Worm (Caenorhabditis elegans) whole organism, young adult: ENCODE data around the gene flcn-1.

Source experiments
- B0035.1 ChIP-seq: sonication (generic microtip); optimal IDR thresholded peaks from 2 replicates; lab custom pipeline; 2016; ENCODE audit warnings: missing genetic modification characterization, mild to moderate bottlenecking, missing compliant biosample characterization, missing genotype, missing genetic modification reagents
- F39B2.1 ChIP-seq: fragments of 200-800 bp; sonication (Bioruptor generic); IDR thresholded peaks from 2 replicates; pipeline ENCODE4 v1.3.6; 2022; ENCODE audit warnings: missing genetic modification reagents, missing genetic modification characterization, missing compliant biosample characterization
- F49E8.2 ChIP-seq: sonication (generic microtip); optimal IDR thresholded peaks from 3 replicates; lab custom pipeline; 2017; ENCODE audit warnings: missing genetic modification characterization, mild to moderate bottlenecking, missing compliant biosample characterization, antibody characterized with exemption, moderate library complexity; ENCODE audit not compliant: insufficient read depth
- Y67H2A.10 ChIP-seq: fragments of 200-800 bp; sonication (Bioruptor generic); conservative IDR thresholded peaks from 2 replicates; pipeline ENCODE4 v1.3.6; 2022; ENCODE audit warnings: missing genetic modification reagents, missing genetic modification characterization, missing compliant biosample characterization
- ama-1 ChIP-seq, 3 experiments: fragments of 150-350 bp in 1 of 3; sonication (generic microtip) in 2 of 3; optimal IDR thresholded peaks; 2 replicates each; lab custom pipeline; 2014 to 2018; ENCODE audit warnings: missing biosample characterization in 2 of 3, missing genetic modification characterization in 2 of 3, missing genetic modification reagents in 2 of 3
- bed-2 ChIP-seq: fragments of 200-800 bp; sonication (Bioruptor generic); IDR thresholded peaks from 2 replicates; pipeline ENCODE4 v1.3.6; 2022; ENCODE audit warnings: missing genetic modification reagents, missing genetic modification characterization, missing compliant biosample characterization
- chd-7 ChIP-seq: sonication (generic microtip); optimal IDR thresholded peaks from 2 replicates; lab custom pipeline; 2016; ENCODE audit warnings: mild to moderate bottlenecking, missing genetic modification characterization, moderate library complexity, missing compliant biosample characterization
- dpff-1 ChIP-seq: sonication (generic microtip); optimal IDR thresholded peaks from 2 replicates; lab custom pipeline; 2017; ENCODE audit warnings: mild to moderate bottlenecking, missing genetic modification characterization, missing compliant biosample characterization
- hlh-12 ChIP-seq: sonication (generic microtip); optimal IDR thresholded peaks from 2 replicates; lab custom pipeline; 2016; ENCODE audit warnings: missing genetic modification characterization, missing compliant biosample characterization
- hmg-1.2 ChIP-seq: fragments of 200-800 bp; sonication (Bioruptor generic); IDR thresholded peaks from 2 replicates; pipeline ENCODE4 v1.3.6; 2022; ENCODE audit warnings: missing genetic modification reagents, missing genetic modification characterization, missing compliant biosample characterization
- somi-1 ChIP-seq: fragments of 200-800 bp; sonication (Bioruptor generic); optimal IDR thresholded peaks from 2 replicates; lab custom pipeline; 2018; ENCODE audit warnings: mild to moderate bottlenecking, missing genetic modification characterization, missing compliant biosample characterization
- zim-3 ChIP-seq: sonication (generic microtip); optimal IDR thresholded peaks from 2 replicates; lab custom pipeline; 2017; ENCODE audit warnings: mild to moderate bottlenecking, missing genetic modification characterization, moderate library complexity, missing compliant biosample characterization

ce11 chrII:6901795-6902194 lies 26.8 kb upstream of the flcn-1 start, which contains the start of gene psmd-9:
- TF ChIP-seq B0035.1 (tag; lab: Kevin White, UChicago) (no peak), hmg-1.2 (GFP tag; lab: Robert Waterston, UW) (no peak), hlh-12 (tag; lab: Kevin White, UChicago) (no peak), zim-3 (tag; lab: Kevin White, UChicago) (no peak), F39B2.1 (GFP tag; lab: Robert Waterston, UW) (no peak), F49E8.2 (tag; lab: Kevin White, UChicago) (no peak), chd-7 (tag; lab: Kevin White, UChicago) (no peak), Y67H2A.10 (GFP tag; lab: Robert Waterston, UW) (no peak), somi-1 (no peak), dpff-1 (tag; lab: Kevin White, UChicago) (no peak), ama-1 (optimal IDR thresholded peaks at IDR 0.05; lab: Kevin White, UChicago) (no peak), ama-1 (GFP tag; optimal IDR thresholded peaks at IDR 0.05; lab: Kevin White, UChicago) (no peak), bed-2 (GFP tag; lab: Robert Waterston, UW) (no peak)
